Worm (Caenorhabditis elegans): ENCODE data around the gene ugt-37.

ce11 chrV:7178843-7179242, 33.7 kb upstream of the ugt-37 start, which contains the start of gene cpsf-2:
- TF ChIP-seq egl-13 (tag; optimal IDR thresholded peaks at IDR 0.05) (no peak), zag-1 (tag; optimal IDR thresholded peaks at IDR 0.05) (no peak), hpl-2 (GFP tag; optimal IDR thresholded peaks at IDR 0.05) (no peak), nhr-77 (tag; optimal IDR thresholded peaks at IDR 0.05) (no peak), dpl-1 (GFP tag; optimal IDR thresholded peaks at IDR 0.05) (peak in 2 of 3 experiments; percentile 28 to 55), ama-1 (optimal IDR thresholded peaks at IDR 0.05) (no peak), ztf-4 (tag; optimal IDR thresholded peaks at IDR 0.05) (no peak), nhr-20 (tag; optimal IDR thresholded peaks at IDR 0.05) (no peak), elt-2 (tag; optimal IDR thresholded peaks at IDR 0.05) (no peak)

Measured in whole organism, L1 larva.